Worm (Caenorhabditis elegans): Measurements from ENCODE around the gene C53D6.10.

The C53D6.10 gene

DNA sequence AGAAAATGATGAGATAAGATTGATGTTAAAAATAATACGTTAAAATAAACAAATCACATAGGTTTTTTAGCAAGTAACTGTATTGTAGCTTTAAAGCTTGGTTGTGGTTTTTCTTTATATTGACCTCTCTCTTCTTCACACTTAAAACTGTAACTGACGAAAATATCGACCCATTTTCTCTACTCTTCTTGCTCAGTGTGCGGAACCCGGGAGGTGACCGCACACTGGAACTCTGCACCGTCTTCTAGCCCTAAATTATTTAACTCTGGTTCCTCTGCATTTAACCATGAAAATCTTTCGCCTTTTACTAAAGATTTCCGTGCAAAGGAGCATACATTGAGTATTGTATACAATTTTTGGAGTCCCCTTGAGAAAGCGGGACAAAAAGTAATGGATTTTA, 39.8 kb downstream of the C53D6.10 start:
- TF ChIP-seq hlh-30 (tag; optimal IDR thresholded peaks at IDR 0.05; ENCODE audit: insufficient read depth), result no peak
- TF ChIP-seq D1046.2 (GFP tag; IDR thresholded peaks at IDR 0.05), result no peak
- no peak for TF ChIP-seq saeg-2 (GFP tag; IDR thresholded peaks at IDR 0.05)
- no peak for TF ChIP-seq lin-38 (GFP tag; IDR thresholded peaks at IDR 0.05)
- TF ChIP-seq Y48G9A.11 (GFP tag; IDR thresholded peaks at IDR 0.05), result no peak
- TF ChIP-seq jun-1 (tag; optimal IDR thresholded peaks at IDR 0.05), result no peak

DNA sequence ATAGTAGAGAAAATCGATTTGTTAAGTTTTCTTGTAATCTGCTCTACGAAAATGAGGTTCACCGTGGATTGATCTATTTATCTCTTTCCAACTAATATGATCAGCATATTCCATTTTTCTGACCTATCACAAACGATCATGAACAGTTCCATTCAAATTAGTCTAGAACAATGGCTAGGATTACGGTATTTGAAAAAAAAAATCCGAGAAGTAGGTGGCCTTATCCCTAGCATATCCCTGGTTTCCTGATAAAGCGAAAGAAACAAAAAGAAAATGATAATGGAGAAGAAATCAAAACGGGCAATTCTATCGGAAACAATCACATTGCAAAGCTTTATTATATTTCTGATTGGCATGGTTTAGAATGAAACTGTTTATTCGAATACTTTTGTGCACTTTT, 41.5 kb downstream of the C53D6.10 start, which contains the start of gene mltn-12:
TSS of gene mltn-12 (plus strand) at position 301 of the 400 bp plus-strand sequence.
- TF ChIP-seq daf-12 (tag; optimal IDR thresholded peaks at IDR 0.05) (no peak), lin-29 (GFP tag; IDR thresholded peaks at IDR 0.05) (no peak), mxl-3 (GFP tag; optimal IDR thresholded peaks at IDR 0.05) (no peak), skn-1 (tag; optimal IDR thresholded peaks at IDR 0.05) (no peak), unc-39 (tag; optimal IDR thresholded peaks at IDR 0.05) (no peak), mdt-29 (GFP tag; IDR thresholded peaks at IDR 0.05) (no peak), ctbp-1 (GFP tag; IDR thresholded peaks at IDR 0.05) (no peak), ZK546.5 (tag; optimal IDR thresholded peaks at IDR 0.05) (no peak), daf-16 (GFP tag; optimal IDR thresholded peaks at IDR 0.05) (no peak), daf-16 (tag; optimal IDR thresholded peaks at IDR 0.05) (no peak), attf-4 (tag; optimal IDR thresholded peaks at IDR 0.05) (no peak), lin-13 (GFP tag; optimal IDR thresholded peaks at IDR 0.05) (no peak), sdz-12 (GFP tag; optimal IDR thresholded peaks at IDR 0.05) (no peak), hlh-11 (tag; optimal IDR thresholded peaks at IDR 0.05) (no peak), mes-2 (tag; optimal IDR thresholded peaks at IDR 0.05; ENCODE audit: poor library complexity, severe bottlenecking) (no peak), ztf-7 (tag; optimal IDR thresholded peaks at IDR 0.05) (no peak)

DNA sequence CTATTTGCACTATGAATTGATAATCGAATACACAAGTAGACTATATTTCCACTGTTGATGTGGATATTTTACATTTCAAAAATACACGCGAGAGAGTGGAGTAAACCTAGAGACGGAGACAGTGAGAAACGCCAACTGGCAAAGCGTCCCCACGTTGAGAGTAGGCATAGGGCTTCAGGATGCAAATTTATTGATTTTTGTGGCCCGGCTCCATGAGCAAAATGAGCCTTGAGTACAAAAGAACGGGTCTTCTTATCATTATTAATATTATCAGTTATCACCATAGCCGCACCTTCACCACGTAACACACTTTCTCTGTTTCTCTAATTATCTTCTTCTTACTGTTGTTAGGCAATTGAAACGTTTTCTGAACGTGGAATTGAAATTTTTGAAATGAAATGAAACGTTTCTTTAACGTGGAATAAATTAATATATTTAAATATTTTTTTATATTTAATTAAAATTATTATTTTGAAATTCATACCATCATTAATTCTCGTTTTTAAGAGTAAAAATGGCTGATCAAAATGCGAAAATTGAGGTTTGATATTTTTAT, 47.4 kb downstream of the C53D6.10 start, which contains the start of gene bre-1:
TSS of gene bre-1 (plus strand) at position 506 of the 556 bp plus-strand sequence.
- no peak for TF ChIP-seq set-16 (GFP tag; IDR thresholded peaks at IDR 0.05)
- peak; percentile 44 for TF ChIP-seq dve-1 (tag; optimal IDR thresholded peaks at IDR 0.05; ENCODE audit: insufficient read depth)
- TF ChIP-seq nhr-28 (tag; optimal IDR thresholded peaks at IDR 0.05), result peak; percentile 7
- no peak for TF ChIP-seq madf-9 (GFP tag; conservative IDR thresholded peaks at IDR 0.05)
- no peak for TF ChIP-seq Y5F2A.4 (GFP tag; optimal IDR thresholded peaks at IDR 0.05)
- TF ChIP-seq daf-16 (GFP tag; optimal IDR thresholded peaks at IDR 0.05), result no peak
- peak; percentile 49 for TF ChIP-seq daf-16 (tag; optimal IDR thresholded peaks at IDR 0.05)
- TF ChIP-seq fkh-10 (GFP tag; optimal IDR thresholded peaks at IDR 0.05), result no peak
- TF ChIP-seq hmg-1.1 (GFP tag; IDR thresholded peaks at IDR 0.05), result 0 out of 2 replicates have a peak, but pooled peaks have one; percentile 35
- no peak for TF ChIP-seq vab-7 (GFP tag; IDR thresholded peaks at IDR 0.05)
- TF ChIP-seq F37D6.2 (tag; optimal IDR thresholded peaks at IDR 0.05), result no peak
- TF ChIP-seq pha-4 (GFP tag; IDR thresholded peaks at IDR 0.05), result no peak
- no peak for TF ChIP-seq pha-4 (tag; optimal IDR thresholded peaks at IDR 0.05)
- TF ChIP-seq ama-1 (optimal IDR thresholded peaks at IDR 0.05), result no peak
- no peak; the same call in 1 of the 2 replicates for TF ChIP-seq dmd-6 (GFP tag; IDR thresholded peaks at IDR 0.05)
- no peak for TF ChIP-seq egl-43 (GFP tag; IDR thresholded peaks at IDR 0.05)
- no peak for TF ChIP-seq aly-2 (tag; optimal IDR thresholded peaks at IDR 0.05)

DNA sequence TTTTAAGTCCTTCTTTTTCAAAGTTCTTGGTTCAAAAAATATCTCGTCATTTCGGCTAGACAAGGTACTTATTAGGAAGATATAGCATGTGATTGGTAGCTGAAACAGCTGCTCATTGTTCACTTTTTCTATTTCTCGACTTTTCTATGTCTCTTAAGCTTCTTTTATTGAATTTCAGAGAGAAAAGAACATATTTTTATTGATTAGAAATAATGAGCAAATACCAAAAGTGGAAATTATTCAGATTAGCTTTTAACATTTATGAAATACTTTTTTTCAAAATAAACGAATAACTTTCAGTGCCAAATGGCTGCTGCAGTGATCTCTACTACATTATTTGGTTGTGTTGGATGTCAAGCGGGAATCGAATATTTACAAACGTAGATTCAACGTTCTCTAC, 49.7 kb downstream of the C53D6.10 start, which contains the start of gene nstp-1:
TSS of gene nstp-1 (plus strand) at position 301 of the 400 bp plus-strand sequence.
- no peak for TF ChIP-seq fos-1 (tag; optimal IDR thresholded peaks at IDR 0.05)
